Fruit fly (Drosophila melanogaster): Measurements from ENCODE around the gene Hira.

- TF ChIP-seq pros (GFP tag; optimal IDR thresholded peaks at IDR 0.05) (no peak), CG11723 (GFP tag; optimal IDR thresholded peaks at IDR 0.05) (peak; percentile 31), inv (GFP tag; IDR thresholded peaks at IDR 0.05; ENCODE audit: partially characterized antibody) (no peak), peb (GFP tag; IDR thresholded peaks at IDR 0.05) (no peak), eyg (GFP tag; optimal IDR thresholded peaks at IDR 0.05) (no peak), Dbx (GFP tag; IDR thresholded peaks at IDR 0.05) (peak; percentile 79), CG4854 (GFP tag; optimal IDR thresholded peaks at IDR 0.05) (no peak), Atf-2 (GFP tag; optimal IDR thresholded peaks at IDR 0.05) (no peak), pb (GFP tag; optimal IDR thresholded peaks at IDR 0.05) (no peak), toy (GFP tag; IDR thresholded peaks at IDR 0.05) (no peak), CG6175 (GFP tag; IDR thresholded peaks at IDR 0.05) (no peak)
Observed at dm6 chrX:7691221-7691914, 30.6 kb upstream of the Hira start.
